Worm (Caenorhabditis elegans) whole organism, mixed stage, embryonic: ENCODE results near the gene clec-137.

Experiments
- blmp-1 ChIP-seq: fragments of 150-350 bp; optimal IDR thresholded peaks from 2 replicates; lab custom pipeline; 2014; ENCODE audit warnings: missing biosample characterization, missing genetic modification characterization
- elt-3 ChIP-seq: fragments of 150-350 bp; optimal IDR thresholded peaks from 2 replicates; lab custom pipeline; 2014; ENCODE audit warnings: missing biosample characterization, missing genetic modification characterization
- pha-4 ChIP-seq: fragments of 150-350 bp; optimal IDR thresholded peaks from 2 replicates; lab custom pipeline; 2018; ENCODE audit warnings: missing biosample characterization, missing genetic modification reagents, missing genetic modification characterization

DNA sequence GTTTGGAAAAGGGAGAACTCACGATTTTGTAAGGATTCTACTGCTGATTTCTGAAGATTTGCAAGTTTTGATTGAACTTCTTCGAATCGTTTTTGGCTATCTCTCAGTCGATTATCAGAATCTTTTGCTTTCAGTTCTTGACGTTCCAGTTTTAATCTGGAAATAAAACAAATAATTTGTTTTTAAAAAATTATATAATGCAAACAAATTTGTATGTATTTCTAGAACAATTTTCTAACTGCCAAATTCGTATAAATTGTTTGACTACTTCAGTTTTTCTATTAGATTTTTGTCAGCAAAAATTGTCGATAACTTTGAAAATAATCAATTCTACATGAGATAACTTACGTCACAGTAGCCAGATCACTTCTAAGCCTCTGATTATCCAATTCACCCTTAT is 13.6 kb upstream of the clec-137 start:
- no peak for TF ChIP-seq pha-4 (tag; lab: Kevin White, UChicago)
- no peak for TF ChIP-seq blmp-1 (tag; lab: Kevin White, UChicago)
- no peak for TF ChIP-seq elt-3
